Worm (Caenorhabditis elegans): ENCODE results near the gene pap-3.

DNA sequence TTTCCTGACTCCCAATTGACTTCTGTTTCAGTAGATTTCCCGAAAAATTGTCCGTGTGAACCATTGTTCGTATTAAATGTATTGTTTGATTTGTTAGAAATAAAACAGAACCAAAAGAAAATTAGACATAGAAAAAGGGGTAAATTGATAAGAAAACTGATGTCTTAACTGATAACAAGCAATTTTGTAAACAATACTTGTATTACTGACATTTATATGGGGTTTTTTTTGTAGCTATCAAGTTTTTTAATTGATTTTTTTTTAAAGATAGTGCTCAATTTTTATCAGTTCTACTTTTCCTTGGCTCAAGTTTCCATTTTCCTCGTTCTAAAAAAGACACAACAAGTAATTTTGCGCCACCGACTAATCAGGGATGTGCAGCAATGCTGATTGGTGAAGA is 19.2 kb downstream of the pap-3 start:
- TF ChIP-seq ama-1 (optimal IDR thresholded peaks at IDR 0.05) (no peak), ets-4 (tag; optimal IDR thresholded peaks at IDR 0.05) (no peak)

All from whole organism, late embryonic.